Worm (Caenorhabditis elegans) whole organism, L4/young adult: Measurements from ENCODE around the gene hlh-31.

Source experiments
- W03F9.2 ChIP-seq: fragments of 150-350 bp; optimal IDR thresholded peaks from 2 replicates; lab custom pipeline; 2014; ENCODE audit warnings: missing biosample characterization, missing genetic modification characterization
- dao-5 ChIP-seq: sonication (generic microtip); optimal IDR thresholded peaks from 2 replicates; lab custom pipeline; 2016; ENCODE audit warnings: missing genotype, missing genetic modification characterization, moderate library complexity, missing compliant biosample characterization
- him-1 ChIP-seq: sonication (generic microtip); optimal IDR thresholded peaks from 2 replicates; lab custom pipeline; 2016; ENCODE audit warnings: missing genotype, missing genetic modification reagents, missing genetic modification characterization, missing compliant biosample characterization

ce11 chrIV:16230464-16230863 is 27.0 kb upstream of the hlh-31 start:
- TF ChIP-seq him-1 (tag; lab: Kevin White, UChicago) (no peak), W03F9.2 (tag; lab: Kevin White, UChicago) (no peak), dao-5 (tag; lab: Kevin White, UChicago) (no peak)
